Worm (Caenorhabditis elegans): ENCODE results near the gene F32D8.8.

The F32D8.8 gene

ce11 chrV:10940571-10940991 lies 38.0 kb upstream of the F32D8.8 start (continued):
- TF ChIP-seq madf-3 (GFP tag; IDR thresholded peaks at IDR 0.05) (no peak), cebp-1 (GFP tag; IDR thresholded peaks at IDR 0.05) (peak; percentile 95), cebp-1 (tag; optimal IDR thresholded peaks at IDR 0.05) (peak; percentile 99), ztf-22 (GFP tag; optimal IDR thresholded peaks at IDR 0.05) (peak; percentile 80), lsy-27 (tag; optimal IDR thresholded peaks at IDR 0.05; ENCODE audit: borderline replicate concordance, insufficient read depth) (no peak), tbp1 (GFP tag; optimal IDR thresholded peaks at IDR 0.05) (peak; percentile 4), chd-7 (tag; optimal IDR thresholded peaks at IDR 0.05) (peak; percentile 72), sdz-38 (tag; optimal IDR thresholded peaks at IDR 0.05) (no peak)

DNA sequence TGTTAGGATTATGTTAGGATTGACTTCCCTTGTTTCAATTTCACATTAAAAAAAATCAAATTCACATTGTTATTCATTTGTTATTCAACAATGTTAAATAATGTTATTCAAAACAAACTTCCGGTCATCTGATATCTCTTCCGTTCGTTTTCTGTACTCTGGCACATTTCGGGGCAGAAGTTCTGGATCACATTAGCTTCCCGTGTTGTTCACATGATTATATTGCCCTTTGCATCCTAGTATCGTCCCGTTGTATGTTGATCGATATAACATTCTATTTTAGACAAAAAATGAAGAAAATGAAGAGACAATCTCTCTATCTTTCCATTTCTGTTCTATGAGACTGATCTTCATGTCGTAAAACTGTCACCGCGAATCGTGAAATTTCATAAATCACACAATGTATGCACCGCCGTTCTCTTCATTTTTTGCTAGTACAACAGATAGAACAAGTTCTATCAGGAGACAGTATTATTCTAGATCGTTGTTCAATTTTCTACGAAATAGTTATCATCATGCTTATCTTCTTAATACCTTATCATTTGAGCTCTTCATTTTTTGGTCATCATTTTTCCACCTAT lies 37.5 kb upstream of the F32D8.8 start:
- TF ChIP-seq tbx-9 (tag; optimal IDR thresholded peaks at IDR 0.05; ENCODE audit: borderline replicate concordance) (no peak), lir-1 (GFP tag; conservative IDR thresholded peaks at IDR 0.05) (no peak), snpc-1.3 (tag; optimal IDR thresholded peaks at IDR 0.05; ENCODE audit: insufficient read depth) (no peak), F22D6.2 (tag; optimal IDR thresholded peaks at IDR 0.05) (no peak), F39B2.1 (GFP tag; IDR thresholded peaks at IDR 0.05) (no peak)

ce11 chrV:10938739-10939138 lies 36.2 kb upstream of the F32D8.8 start, which contains the start of gene F17C11.11:
TSS of gene F17C11.11 (minus strand) at chrV:10938817.
- no peak for TF ChIP-seq sea-2 (GFP tag; IDR thresholded peaks at IDR 0.05)
- TF ChIP-seq ama-1 (optimal IDR thresholded peaks at IDR 0.05), result no peak
- no peak for TF ChIP-seq ama-1 (GFP tag; optimal IDR thresholded peaks at IDR 0.05)
- TF ChIP-seq hrde-1 (tag; optimal IDR thresholded peaks at IDR 0.05; ENCODE audit: borderline replicate concordance), result no peak
- no peak for TF ChIP-seq mes-4 (tag; optimal IDR thresholded peaks at IDR 0.05)
- peak; percentile 95 for TF ChIP-seq cebp-1 (GFP tag; IDR thresholded peaks at IDR 0.05)
- peak; percentile 99 for TF ChIP-seq cebp-1 (tag; optimal IDR thresholded peaks at IDR 0.05)
- TF ChIP-seq rec-8 (tag; optimal IDR thresholded peaks at IDR 0.05), result no peak
- TF ChIP-seq B0261.1 (tag; optimal IDR thresholded peaks at IDR 0.05), result no peak
- TF ChIP-seq pha-4 (tag; optimal IDR thresholded peaks at IDR 0.05), result no peak
- TF ChIP-seq ccch-3 (GFP tag; optimal IDR thresholded peaks at IDR 0.05), result no peak
- TF ChIP-seq B0336.3 (GFP tag; IDR thresholded peaks at IDR 0.05), result 0 out of 2 replicates have a peak, but pooled peaks have one; percentile 19
- no peak for TF ChIP-seq zim-3 (tag; optimal IDR thresholded peaks at IDR 0.05)
- TF ChIP-seq gei-17 (GFP tag; optimal IDR thresholded peaks at IDR 0.05), result no peak
- TF ChIP-seq T07F8.4 (tag; optimal IDR thresholded peaks at IDR 0.05), result no peak
- no peak for TF ChIP-seq fkh-3 (tag; optimal IDR thresholded peaks at IDR 0.05)
- no peak for TF ChIP-seq ceh-91 (GFP tag; IDR thresholded peaks at IDR 0.05)
- no peak for TF ChIP-seq lin-54 (GFP tag; optimal IDR thresholded peaks at IDR 0.05)
- TF ChIP-seq him-1 (tag; optimal IDR thresholded peaks at IDR 0.05), result no peak
- TF ChIP-seq B0019.2 (GFP tag; conservative IDR thresholded peaks at IDR 0.05), result no peak
- no peak for TF ChIP-seq lsy-27 (tag; optimal IDR thresholded peaks at IDR 0.05; ENCODE audit: borderline replicate concordance, insufficient read depth)
- peak; percentile 22 for TF ChIP-seq ZK185.1 (tag; optimal IDR thresholded peaks at IDR 0.05; ENCODE audit: poor library complexity, severe bottlenecking)
- no peak for TF ChIP-seq madf-6 (GFP tag; IDR thresholded peaks at IDR 0.05)
- no peak for TF ChIP-seq mxl-1 (tag; optimal IDR thresholded peaks at IDR 0.05)
- no peak for TF ChIP-seq Y53G8AR.9 (GFP tag; conservative IDR thresholded peaks at IDR 0.05)
- TF ChIP-seq chd-7 (tag; optimal IDR thresholded peaks at IDR 0.05), result peak; percentile 20
- no peak for TF ChIP-seq T26A5.8 (tag; optimal IDR thresholded peaks at IDR 0.05)
- TF ChIP-seq egl-44 (GFP tag; IDR thresholded peaks at IDR 0.05), result no peak
- TF ChIP-seq hlh-26 (GFP tag; conservative IDR thresholded peaks at IDR 0.05), result no peak
- no peak for TF ChIP-seq ztf-6 (GFP tag; IDR thresholded peaks at IDR 0.05)
- no peak for TF ChIP-seq F37B4.10 (GFP tag; IDR thresholded peaks at IDR 0.05)
- no peak for TF ChIP-seq Y56A3A.18 (GFP tag; IDR thresholded peaks at IDR 0.05)
- no peak for TF ChIP-seq dpff-1 (tag; optimal IDR thresholded peaks at IDR 0.05)
- no peak for TF ChIP-seq ztf-3 (GFP tag; optimal IDR thresholded peaks at IDR 0.05)
- TF ChIP-seq ceh-27 (GFP tag; optimal IDR thresholded peaks at IDR 0.05), result no peak
- no peak for TF ChIP-seq somi-1 (GFP tag; optimal IDR thresholded peaks at IDR 0.05)
